Worm (Caenorhabditis elegans): ENCODE results near the gene F42F12.14.

DNA sequence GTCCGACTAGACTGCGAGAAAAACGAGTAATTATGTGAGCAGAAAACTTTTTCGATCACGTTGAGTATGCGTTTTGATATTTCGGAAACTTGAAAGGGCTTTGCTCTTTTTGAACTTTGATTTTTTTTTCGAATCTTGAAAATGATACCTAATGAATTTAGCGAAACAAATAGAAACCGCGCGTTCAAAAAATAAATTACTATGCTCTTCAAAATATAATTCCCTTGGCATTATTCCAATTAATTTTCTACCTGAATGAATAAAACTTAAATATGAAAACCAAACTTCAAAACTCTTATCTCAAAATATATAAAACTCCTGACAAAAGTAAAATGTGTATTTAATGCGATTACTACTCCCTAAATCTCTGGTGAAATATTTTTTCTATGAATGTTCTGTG lies 33.2 kb upstream of the F42F12.14 start, which contains the start of gene xtr-2:
- TF ChIP-seq ets-4 (tag; optimal IDR thresholded peaks at IDR 0.05) (no peak), che-1 (tag; optimal IDR thresholded peaks at IDR 0.05) (no peak), ceh-9 (tag; optimal IDR thresholded peaks at IDR 0.05) (no peak), ama-1 (optimal IDR thresholded peaks at IDR 0.05) (no peak), unc-55 (GFP tag; optimal IDR thresholded peaks at IDR 0.05) (no peak), tbx-2 (tag; optimal IDR thresholded peaks at IDR 0.05) (no peak), hlh-13 (GFP tag; optimal IDR thresholded peaks at IDR 0.05) (no peak), pha-4 (tag; optimal IDR thresholded peaks at IDR 0.05) (no peak)

All from whole organism, late embryonic.